Worm (Caenorhabditis elegans): Measurements from ENCODE around the gene C26H9A.3.

- no peak for TF ChIP-seq zip-8 (tag; optimal IDR thresholded peaks at IDR 0.05)
- TF ChIP-seq nhr-76 (tag; optimal IDR thresholded peaks at IDR 0.05) = no peak
Measured at ce11 chrIV:12632430-12632829, 6.8 kb downstream of the C26H9A.3 start.

Data from whole organism, mixed stage, embryonic.